Worm (Caenorhabditis elegans) whole organism, early embryonic: ENCODE measurements around the gene T07C4.12.

Source experiments
- B0310.2 ChIP-seq: sonication (generic microtip); optimal IDR thresholded peaks from 2 replicates; lab custom pipeline; 2016; ENCODE audit warnings: mild to moderate bottlenecking, missing genetic modification characterization, missing compliant biosample characterization
- F13C5.2 ChIP-seq: sonication (generic microtip); optimal IDR thresholded peaks from 2 replicates; lab custom pipeline; 2017; ENCODE audit warnings: mild to moderate bottlenecking, missing genetic modification characterization, inconsistent platforms, missing compliant biosample characterization
- ama-1 ChIP-seq: fragments of 150-350 bp; optimal IDR thresholded peaks from 2 replicates; lab custom pipeline; 2014
- ceh-13 ChIP-seq: fragments of 200-800 bp; sonication (Bioruptor generic); optimal IDR thresholded peaks from 2 replicates; lab custom pipeline; 2018; ENCODE audit warnings: mild to moderate bottlenecking, missing genetic modification characterization, missing compliant biosample characterization
- ceh-36 ChIP-seq: sonication (generic microtip); optimal IDR thresholded peaks from 2 replicates; lab custom pipeline; 2016; ENCODE audit warnings: missing genetic modification characterization, inconsistent platforms, missing compliant biosample characterization
- ets-7 ChIP-seq: sonication (generic microtip); optimal IDR thresholded peaks from 2 replicates; lab custom pipeline; 2016; ENCODE audit warnings: missing genotype, missing genetic modification characterization, missing compliant biosample characterization
- flt-1 ChIP-seq: fragments of 200-800 bp; sonication (Bioruptor generic); IDR thresholded peaks from 2 replicates; pipeline ENCODE4 v1.3.6; 2022; ENCODE audit warnings: missing genetic modification characterization, missing compliant biosample characterization
- hnd-1 ChIP-seq: sonication (generic microtip); optimal IDR thresholded peaks from 2 replicates; lab custom pipeline; 2016; ENCODE audit warnings: missing genetic modification characterization, missing compliant biosample characterization
- pes-1 ChIP-seq: fragments of 200-800 bp; sonication (Bioruptor generic); IDR thresholded peaks from 2 replicates; pipeline ENCODE4 v1.3.6; 2022; ENCODE audit warnings: missing genetic modification reagents, missing genetic modification characterization, missing compliant biosample characterization
- scrt-1 ChIP-seq: fragments of 200-800 bp; sonication (Bioruptor generic); IDR thresholded peaks from 2 replicates; pipeline ENCODE4 v1.3.6; 2022; ENCODE audit warnings: missing genetic modification characterization, missing compliant biosample characterization
- sea-1 ChIP-seq: fragments of 200-800 bp; sonication (Bioruptor generic); conservative IDR thresholded peaks from 2 replicates; pipeline ENCODE4 v1.3.6; 2022; ENCODE audit warnings: missing genetic modification characterization, missing compliant biosample characterization
- tbx-11 ChIP-seq: fragments of 200-800 bp; sonication (Bioruptor generic); IDR thresholded peaks from 2 replicates; pipeline ENCODE4 v1.3.6; 2022; ENCODE audit warnings: missing genetic modification characterization, missing compliant biosample characterization
- tra-4 ChIP-seq: sonication (generic microtip); optimal IDR thresholded peaks from 2 replicates; lab custom pipeline; 2017; ENCODE audit warnings: missing genetic modification characterization, missing compliant biosample characterization

ce11 chrIII:10285623-10286022 lies 46.8 kb downstream of the T07C4.12 start, which contains the start of gene K10G9.2:
- TF ChIP-seq sea-1 (no peak), ceh-36 (tag; lab: Kevin White, UChicago) (no peak), ama-1 (no peak), F13C5.2 (no peak), B0310.2 (tag; lab: Kevin White, UChicago) (no peak), pes-1 (no peak), ceh-13 (GFP tag; lab: Kevin White, UChicago) (no peak), tra-4 (no peak), tbx-11 (GFP tag; lab: Robert Waterston, UW) (no peak), scrt-1 (GFP tag; lab: Robert Waterston, UW) (no peak), hnd-1 (no peak), flt-1 (GFP tag; lab: Robert Waterston, UW) (no peak), ets-7 (no peak)
